Worm (Caenorhabditis elegans) whole organism, L2 larva: Measurements from ENCODE around the gene K09C8.7.

Experiments
- R02D3.7 ChIP-seq: fragments of 150-350 bp; optimal IDR thresholded peaks from 2 replicates; lab custom pipeline; 2014; ENCODE audit warnings: missing biosample characterization, missing genetic modification characterization
- Y55F3AM.14 ChIP-seq: fragments of 200-800 bp; sonication (Bioruptor generic); optimal IDR thresholded peaks from 2 replicates; lab custom pipeline; 2018; ENCODE audit warnings: mild to moderate bottlenecking, missing genetic modification characterization, missing compliant biosample characterization
- ZK546.5 ChIP-seq: sonication (generic microtip); optimal IDR thresholded peaks from 2 replicates; lab custom pipeline; 2017; ENCODE audit warnings: missing biosample characterization, missing genetic modification characterization
- alr-1 ChIP-seq: fragments of 150-350 bp; optimal IDR thresholded peaks from 2 replicates; lab custom pipeline; 2014; ENCODE audit warnings: missing biosample characterization, missing genetic modification characterization
- aly-2 ChIP-seq: fragments of 150-350 bp; optimal IDR thresholded peaks from 2 replicates; lab custom pipeline; 2014; ENCODE audit warnings: missing biosample characterization, missing genetic modification characterization
- blmp-1 ChIP-seq: sonication (generic microtip); optimal IDR thresholded peaks from 2 replicates; lab custom pipeline; 2017; ENCODE audit warnings: missing genetic modification characterization, mild to moderate bottlenecking, missing compliant biosample characterization, antibody characterized with exemption, moderate library complexity; ENCODE audit not compliant: insufficient read depth
- ceh-16 ChIP-seq: fragments of 150-350 bp; optimal IDR thresholded peaks from 2 replicates; lab custom pipeline; 2014; ENCODE audit warnings: missing biosample characterization, missing genetic modification characterization
- ceh-82 ChIP-seq: fragments of 150-350 bp; optimal IDR thresholded peaks from 2 replicates; lab custom pipeline; 2014; ENCODE audit warnings: missing biosample characterization, missing genetic modification characterization
- crh-2 ChIP-seq: sonication (generic microtip); optimal IDR thresholded peaks from 2 replicates; lab custom pipeline; 2017; ENCODE audit warnings: missing biosample characterization, missing genetic modification characterization
- egl-27 ChIP-seq: sonication (generic microtip); optimal IDR thresholded peaks from 3 replicates; lab custom pipeline; 2017; ENCODE audit warnings: missing biosample characterization, missing genetic modification reagents, missing genetic modification characterization
- elt-3 ChIP-seq: sonication (generic microtip); optimal IDR thresholded peaks from 2 replicates; lab custom pipeline; 2017; ENCODE audit warnings: missing biosample characterization, missing genetic modification characterization
- fos-1 ChIP-seq: fragments of 150-350 bp; optimal IDR thresholded peaks from 2 replicates; lab custom pipeline; 2014; ENCODE audit warnings: missing biosample characterization, missing genetic modification characterization
- lin-11 ChIP-seq: fragments of 150-350 bp; sonication (generic microtip); optimal IDR thresholded peaks from 2 replicates; lab custom pipeline; 2014; ENCODE audit warnings: missing biosample characterization, missing genetic modification characterization, inconsistent platforms, mixed read lengths
- lin-13 ChIP-seq: fragments of 150-350 bp; optimal IDR thresholded peaks from 2 replicates; lab custom pipeline; 2014; ENCODE audit warnings: missing biosample characterization, missing genetic modification reagents, missing genetic modification characterization
- lsy-2 ChIP-seq, 2 experiments: fragments of 150-350 bp in 1 of 2; sonication (generic microtip) in 1 of 2; optimal IDR thresholded peaks; 2 replicates each; lab custom pipeline; 2014 to 2017; ENCODE audit warnings: missing biosample characterization in 2 of 2, missing genetic modification characterization in 2 of 2
- mab-5 ChIP-seq: fragments of 150-350 bp; optimal IDR thresholded peaks from 2 replicates; lab custom pipeline; 2014; ENCODE audit warnings: missing biosample characterization, missing genetic modification characterization
- mbf-1 ChIP-seq: sonication (generic microtip); optimal IDR thresholded peaks from 2 replicates; lab custom pipeline; 2017; ENCODE audit warnings: missing biosample characterization, missing genetic modification characterization
- nhr-21 ChIP-seq: fragments of 150-350 bp; optimal IDR thresholded peaks from 2 replicates; lab custom pipeline; 2014; ENCODE audit warnings: missing biosample characterization, missing genetic modification characterization
- nhr-23 ChIP-seq: fragments of 150-350 bp; optimal IDR thresholded peaks from 2 replicates; lab custom pipeline; 2014; ENCODE audit warnings: missing biosample characterization, missing genetic modification reagents, missing genetic modification characterization
- nhr-237 ChIP-seq: fragments of 150-350 bp; optimal IDR thresholded peaks from 2 replicates; lab custom pipeline; 2014; ENCODE audit warnings: missing biosample characterization, missing genetic modification characterization
- nhr-25 ChIP-seq: fragments of 150-350 bp; sonication (generic microtip); optimal IDR thresholded peaks from 3 replicates; lab custom pipeline; 2014; ENCODE audit warnings: missing biosample characterization, missing genetic modification characterization
- nhr-6 ChIP-seq: fragments of 150-350 bp; optimal IDR thresholded peaks from 2 replicates; lab custom pipeline; 2014; ENCODE audit warnings: missing biosample characterization, missing genetic modification characterization
- peb-1 ChIP-seq: fragments of 150-350 bp; optimal IDR thresholded peaks from 2 replicates; lab custom pipeline; 2014; ENCODE audit warnings: missing biosample characterization, missing genetic modification characterization
- sem-4 ChIP-seq: fragments of 150-350 bp; optimal IDR thresholded peaks from 2 replicates; lab custom pipeline; 2014; ENCODE audit warnings: missing biosample characterization, missing genetic modification reagents, missing genetic modification characterization
- sma-3 ChIP-seq: sonication (generic microtip); optimal IDR thresholded peaks from 2 replicates; lab custom pipeline; 2016; ENCODE audit warnings: missing genetic modification reagents, missing genetic modification characterization, missing compliant biosample characterization
- sma-9 ChIP-seq, 2 experiments: fragments of 150-350 bp in 1 of 2; sonication (generic microtip) in 1 of 2; optimal IDR thresholded peaks; 2 replicates each; lab custom pipeline; 2014 to 2016; ENCODE audit warnings: missing genetic modification characterization in 2 of 2, mild to moderate bottlenecking in 1 of 2, missing biosample characterization in 1 of 2, missing compliant biosample characterization in 1 of 2, missing genetic modification reagents in 1 of 2, moderate library complexity in 1 of 2
- unc-39 ChIP-seq: fragments of 150-350 bp; optimal IDR thresholded peaks from 2 replicates; lab custom pipeline; 2014; ENCODE audit warnings: missing biosample characterization, missing genetic modification characterization
- unc-62 ChIP-seq: fragments of 150-350 bp; optimal IDR thresholded peaks from 2 replicates; lab custom pipeline; 2014; ENCODE audit warnings: missing biosample characterization, missing genetic modification reagents, missing genetic modification characterization
- zag-1 ChIP-seq: fragments of 150-350 bp; optimal IDR thresholded peaks from 2 replicates; lab custom pipeline; 2014; ENCODE audit warnings: missing biosample characterization, missing genetic modification characterization
- ztf-1 ChIP-seq: fragments of 200-800 bp; sonication (Bioruptor generic); conservative IDR thresholded peaks from 2 replicates; pipeline ENCODE4 v1.3.6; 2022; ENCODE audit warnings: missing genetic modification characterization, missing compliant biosample characterization
- ztf-11 ChIP-seq: sonication (generic microtip); optimal IDR thresholded peaks from 2 replicates; lab custom pipeline; 2017; ENCODE audit warnings: missing biosample characterization, missing genetic modification characterization

Gene K09C8.7

ce11 chrX:10981374-10981773 is 30.2 kb upstream of the K09C8.7 start:
- TF ChIP-seq nhr-21 (tag; lab: Kevin White, UChicago) (no peak), R02D3.7 (tag; lab: Kevin White, UChicago) (no peak), fos-1 (tag; lab: Kevin White, UChicago) (no peak), aly-2 (tag; lab: Kevin White, UChicago) (no peak), unc-39 (tag; lab: Kevin White, UChicago) (no peak), ztf-1 (GFP tag; lab: Robert Waterston, UW) (no peak), crh-2 (tag; lab: Kevin White, UChicago) (no peak), lin-13 (GFP tag; lab: Kevin White, UChicago) (no peak), alr-1 (no peak), mab-5 (tag; lab: Kevin White, UChicago) (no peak), lsy-2 (tag; optimal IDR thresholded peaks at IDR 0.05; lab: Kevin White, UChicago) (no peak), egl-27 (no peak)

- TF ChIP-seq elt-3 (tag; lab: Kevin White, UChicago) (no peak), ztf-11 (tag; lab: Kevin White, UChicago) (no peak), ZK546.5 (tag; lab: Kevin White, UChicago) (no peak), ceh-16 (no peak), peb-1 (no peak), Y55F3AM.14 (no peak), zag-1 (tag; lab: Kevin White, UChicago) (no peak), mbf-1 (tag; lab: Kevin White, UChicago) (no peak), sma-9 (GFP tag; optimal IDR thresholded peaks at IDR 0.05; lab: Kevin White, UChicago) (no peak), sma-9 (tag; optimal IDR thresholded peaks at IDR 0.05; lab: Kevin White, UChicago) (no peak)
Observed at ce11 chrX:10979186-10979585, 28.0 kb upstream of the K09C8.7 start, which contains the start of gene pxn-2. pxn-2 (minus strand) TSS chrX:10979286.

- no peak for TF ChIP-seq mab-5 (tag; lab: Kevin White, UChicago)
- no peak for TF ChIP-seq sem-4 (tag; lab: Kevin White, UChicago)
- no peak for TF ChIP-seq sma-3 (GFP tag; lab: Kevin White, UChicago)
- no peak for TF ChIP-seq nhr-237
- no peak for TF ChIP-seq peb-1
- TF ChIP-seq unc-39 (tag; lab: Kevin White, UChicago): no peak
- TF ChIP-seq ceh-82 (tag; lab: Kevin White, UChicago): no peak
- TF ChIP-seq ceh-16: no peak
- TF ChIP-seq mbf-1 (tag; lab: Kevin White, UChicago): no peak
Observed at ce11 chrX:10976447-10977196, 25.4 kb upstream of the K09C8.7 start.

ce11 chrX:10971118-10971517 is 19.9 kb upstream of the K09C8.7 start:
- TF ChIP-seq ZK546.5 (tag; lab: Kevin White, UChicago) (no peak), nhr-25 (tag; lab: Kevin White, UChicago) (no peak), crh-2 (tag; lab: Kevin White, UChicago) (no peak), ceh-82 (tag; lab: Kevin White, UChicago) (no peak), nhr-6 (tag; lab: Kevin White, UChicago) (no peak), unc-62 (no peak), nhr-23 (no peak), blmp-1 (no peak), peb-1 (no peak), ztf-11 (tag; lab: Kevin White, UChicago) (no peak), fos-1 (tag; lab: Kevin White, UChicago) (no peak)
- TF ChIP-seq, all 48 proteins: peak for 0

- TF ChIP-seq crh-2 (tag; lab: Kevin White, UChicago) (no peak), nhr-23 (no peak), aly-2 (tag; lab: Kevin White, UChicago) (no peak), ztf-11 (tag; lab: Kevin White, UChicago) (no peak), nhr-21 (tag; lab: Kevin White, UChicago) (no peak), lin-11 (tag; lab: Kevin White, UChicago) (no peak)
Observed at ce11 chrX:10970629-10971028, 19.4 kb upstream of the K09C8.7 start, which contains the start of gene K09C8.8. K09C8.8 (plus strand) TSS chrX:10970929.
